Worm (Caenorhabditis elegans) whole organism, L4 larva: ENCODE measurements around the gene cut-5.
A peak's percentile ranks its signal among the peaks of the same experiment; 100 is the strongest.

Experiments used
- D1046.2 ChIP-seq: fragments of 200-800 bp; sonication (Bioruptor generic); IDR thresholded peaks from 2 replicates; pipeline ENCODE4 v1.3.6; 2022; ENCODE audit warnings: missing genetic modification characterization, missing compliant biosample characterization
- F26F4.8 ChIP-seq: fragments of 200-800 bp; sonication (Bioruptor generic); conservative IDR thresholded peaks from 2 replicates; pipeline ENCODE4 v1.3.6; 2022; ENCODE audit warnings: missing genetic modification characterization, missing compliant biosample characterization
- F49E8.2 ChIP-seq: sonication (generic microtip); optimal IDR thresholded peaks from 2 replicates; lab custom pipeline; 2016; ENCODE audit warnings: missing compliant biosample characterization, mild to moderate bottlenecking, missing genetic modification characterization, borderline replicate concordance
- T26A8.4 ChIP-seq: fragments of 200-800 bp; sonication (Bioruptor generic); IDR thresholded peaks from 2 replicates; pipeline ENCODE4 v1.3.6; 2022; ENCODE audit warnings: missing genetic modification characterization, missing compliant biosample characterization
- Y105C5A.15 ChIP-seq: fragments of 200-800 bp; sonication (Bioruptor generic); IDR thresholded peaks from 2 replicates; pipeline ENCODE4 v1.3.6; 2022; ENCODE audit warnings: missing genetic modification characterization, missing compliant biosample characterization
- Y5F2A.4 ChIP-seq: fragments of 200-800 bp; sonication (Bioruptor generic); optimal IDR thresholded peaks from 2 replicates; lab custom pipeline; 2018; ENCODE audit warnings: mild to moderate bottlenecking, missing genetic modification characterization, missing compliant biosample characterization
- Y75B8A.6 ChIP-seq: fragments of 200-800 bp; sonication (Bioruptor generic); IDR thresholded peaks from 2 replicates; pipeline ENCODE4 v1.3.6; 2022; ENCODE audit warnings: missing genetic modification reagents, missing genetic modification characterization, missing compliant biosample characterization
- ZK546.5 ChIP-seq, 2 experiments: sonication (generic microtip); optimal IDR thresholded peaks; 2 replicates each; lab custom pipeline; 2017; ENCODE audit warnings: missing biosample characterization in 2 of 2, missing genetic modification characterization in 2 of 2
- aha-1 ChIP-seq: fragments of 150-350 bp; peaks from one replicate; lab custom pipeline; 2014; ENCODE audit warnings: missing biosample characterization, missing genetic modification characterization
- ama-1 ChIP-seq: fragments of 150-350 bp; optimal IDR thresholded peaks from 2 replicates; lab custom pipeline; 2014; ENCODE audit warnings: inconsistent platforms, mixed read lengths
- ceh-28 ChIP-seq: fragments of 150-350 bp; optimal IDR thresholded peaks from 2 replicates; lab custom pipeline; 2014; ENCODE audit warnings: missing biosample characterization, missing genetic modification reagents, missing genetic modification characterization
- ceh-62 ChIP-seq: sonication (generic microtip); optimal IDR thresholded peaks from 2 replicates; lab custom pipeline; 2017; ENCODE audit warnings: missing biosample characterization, missing genetic modification characterization
- ces-1 ChIP-seq: fragments of 150-350 bp; sonication (generic microtip); optimal IDR thresholded peaks from 4 replicates; lab custom pipeline; 2014; ENCODE audit warnings: missing biosample characterization, missing genetic modification reagents, missing genetic modification characterization
- ctbp-1 ChIP-seq: fragments of 200-800 bp; sonication (Bioruptor generic); IDR thresholded peaks from 2 replicates; pipeline ENCODE4 v1.3.6; 2022; ENCODE audit warnings: missing genetic modification reagents, missing genetic modification characterization, missing compliant biosample characterization
- daf-16 ChIP-seq, 3 experiments: sonication (generic microtip); optimal IDR thresholded peaks; 2 replicates each; lab custom pipeline; 2016 to 2017; ENCODE audit warnings: missing genetic modification characterization in 3 of 3, missing genetic modification reagents in 3 of 3, mild to moderate bottlenecking in 2 of 3, missing compliant biosample characterization in 2 of 3, missing biosample characterization in 1 of 3, moderate library complexity in 1 of 3
- daf-19 ChIP-seq: fragments of 200-800 bp; sonication (Bioruptor generic); conservative IDR thresholded peaks from 2 replicates; pipeline ENCODE4 v1.3.6; 2022; ENCODE audit warnings: missing genetic modification characterization, missing compliant biosample characterization
- dmd-6 ChIP-seq: fragments of 200-800 bp; sonication (Bioruptor generic); IDR thresholded peaks from 2 replicates; pipeline ENCODE4 v1.3.6; 2022; ENCODE audit warnings: missing genetic modification reagents, missing genetic modification characterization, missing compliant biosample characterization
- dpl-1 ChIP-seq: fragments of 150-350 bp; optimal IDR thresholded peaks from 2 replicates; lab custom pipeline; 2014; ENCODE audit warnings: missing biosample characterization, missing genetic modification reagents, missing genetic modification characterization
- dve-1 ChIP-seq: sonication (generic microtip); optimal IDR thresholded peaks from 2 replicates; lab custom pipeline; 2017; ENCODE audit warnings: antibody characterized with exemption, mild to moderate bottlenecking, missing genetic modification characterization, missing compliant biosample characterization; ENCODE audit not compliant: insufficient read depth
- egl-43 ChIP-seq: fragments of 200-800 bp; sonication (Bioruptor generic); IDR thresholded peaks from 2 replicates; pipeline ENCODE4 v1.3.6; 2022; ENCODE audit warnings: missing genetic modification reagents, missing genetic modification characterization, missing compliant biosample characterization
- hlh-30 ChIP-seq: sonication (generic microtip); optimal IDR thresholded peaks from 2 replicates; lab custom pipeline; 2017; ENCODE audit warnings: antibody characterized with exemption, mild to moderate bottlenecking, missing genetic modification characterization, missing compliant biosample characterization; ENCODE audit not compliant: insufficient read depth
- lin-1 ChIP-seq: fragments of 200-800 bp; sonication (Bioruptor generic); IDR thresholded peaks from 2 replicates; pipeline ENCODE4 v1.3.6; 2022; ENCODE audit warnings: missing genetic modification reagents, missing genetic modification characterization, missing compliant biosample characterization
- lin-39 ChIP-seq: fragments of 150-350 bp; optimal IDR thresholded peaks from 2 replicates; lab custom pipeline; 2014; ENCODE audit warnings: missing biosample characterization, missing genetic modification reagents, missing genetic modification characterization
- lsy-2 ChIP-seq, 2 experiments: fragments of 150-350 bp in 1 of 2; sonication (generic microtip) in 1 of 2; optimal IDR thresholded peaks; 2 replicates each; lab custom pipeline; 2014 to 2017; ENCODE audit warnings: missing biosample characterization in 2 of 2, missing genetic modification characterization in 2 of 2
- mxl-2 ChIP-seq: fragments of 200-800 bp; sonication (Bioruptor generic); conservative IDR thresholded peaks from 2 replicates; pipeline ENCODE4 v1.3.6; 2022; ENCODE audit warnings: missing genetic modification reagents, missing genetic modification characterization, missing compliant biosample characterization
- nhr-102 ChIP-seq: sonication (generic microtip); optimal IDR thresholded peaks from 2 replicates; lab custom pipeline; 2016; ENCODE audit warnings: mild to moderate bottlenecking, missing genetic modification characterization, moderate library complexity, missing compliant biosample characterization
- nhr-111 ChIP-seq: fragments of 200-800 bp; sonication (Bioruptor generic); optimal IDR thresholded peaks from 2 replicates; lab custom pipeline; 2018; ENCODE audit warnings: mild to moderate bottlenecking, missing genetic modification characterization, missing compliant biosample characterization
- nhr-237 ChIP-seq: sonication (generic microtip); optimal IDR thresholded peaks from 2 replicates; lab custom pipeline; 2017; ENCODE audit warnings: missing biosample characterization, missing genetic modification characterization
- nhr-25 ChIP-seq: sonication (generic microtip); optimal IDR thresholded peaks from 2 replicates; lab custom pipeline; 2017; ENCODE audit warnings: missing genetic modification characterization, mild to moderate bottlenecking, missing compliant biosample characterization, antibody characterized with exemption, moderate library complexity, borderline replicate concordance; ENCODE audit not compliant: insufficient read depth
- nhr-28 ChIP-seq: fragments of 150-350 bp; optimal IDR thresholded peaks from 2 replicates; lab custom pipeline; 2014; ENCODE audit warnings: missing biosample characterization, missing genetic modification characterization
- nhr-41 ChIP-seq: fragments of 200-800 bp; sonication (Bioruptor generic); IDR thresholded peaks from 2 replicates; pipeline ENCODE4 v1.3.6; 2022; ENCODE audit warnings: missing genetic modification reagents, missing genetic modification characterization, missing compliant biosample characterization
- nhr-48 ChIP-seq: sonication (generic microtip); optimal IDR thresholded peaks from 2 replicates; lab custom pipeline; 2016; ENCODE audit warnings: mild to moderate bottlenecking, missing genetic modification characterization, missing compliant biosample characterization
- nhr-6 ChIP-seq: fragments of 150-350 bp; optimal IDR thresholded peaks from 2 replicates; lab custom pipeline; 2014; ENCODE audit warnings: missing biosample characterization, missing genetic modification characterization
- nhr-76 ChIP-seq: fragments of 150-350 bp; optimal IDR thresholded peaks from 2 replicates; lab custom pipeline; 2014; ENCODE audit warnings: missing biosample characterization, missing genetic modification characterization
- php-3 ChIP-seq: fragments of 200-800 bp; sonication (Bioruptor generic); IDR thresholded peaks from 2 replicates; pipeline ENCODE4 v1.3.6; 2022; ENCODE audit warnings: missing genetic modification reagents, missing genetic modification characterization, missing compliant biosample characterization
- rbr-2 ChIP-seq: sonication (generic microtip); optimal IDR thresholded peaks from 2 replicates; lab custom pipeline; 2016; ENCODE audit warnings: missing genotype, missing genetic modification characterization, missing compliant biosample characterization
- saeg-2 ChIP-seq: fragments of 200-800 bp; sonication (Bioruptor generic); IDR thresholded peaks from 2 replicates; pipeline ENCODE4 v1.3.6; 2022; ENCODE audit warnings: missing genetic modification reagents, missing genetic modification characterization, missing compliant biosample characterization
- set-16 ChIP-seq: fragments of 200-800 bp; sonication (Bioruptor generic); IDR thresholded peaks from 2 replicates; pipeline ENCODE4 v1.3.6; 2022; ENCODE audit warnings: missing genetic modification reagents, missing genetic modification characterization, missing compliant biosample characterization
- snpc-4 ChIP-seq: fragments of 150-350 bp; optimal IDR thresholded peaks from 2 replicates; lab custom pipeline; 2014; ENCODE audit warnings: missing biosample characterization, missing genetic modification characterization
- tra-1 ChIP-seq: fragments of 200-800 bp; sonication (Bioruptor generic); IDR thresholded peaks from 2 replicates; pipeline ENCODE4 v1.3.6; 2022; ENCODE audit warnings: missing genetic modification reagents, missing genetic modification characterization, missing compliant biosample characterization
- zfp-2 ChIP-seq: sonication (generic microtip); optimal IDR thresholded peaks from 2 replicates; lab custom pipeline; 2016; ENCODE audit warnings: mild to moderate bottlenecking, missing genetic modification characterization, missing compliant biosample characterization
- zfp-3 ChIP-seq: fragments of 200-800 bp; sonication (Bioruptor generic); conservative IDR thresholded peaks from 2 replicates; pipeline ENCODE4 v1.3.6; 2022; ENCODE audit warnings: missing genetic modification reagents, missing genetic modification characterization, missing compliant biosample characterization
- zip-2 ChIP-seq: fragments of 150-350 bp; optimal IDR thresholded peaks from 2 replicates; lab custom pipeline; 2014; ENCODE audit warnings: missing biosample characterization, missing genetic modification characterization
- ztf-7 ChIP-seq: fragments of 150-350 bp; optimal IDR thresholded peaks from 2 replicates; lab custom pipeline; 2014; ENCODE audit warnings: missing biosample characterization, missing genetic modification characterization

Gene cut-5

DNA sequence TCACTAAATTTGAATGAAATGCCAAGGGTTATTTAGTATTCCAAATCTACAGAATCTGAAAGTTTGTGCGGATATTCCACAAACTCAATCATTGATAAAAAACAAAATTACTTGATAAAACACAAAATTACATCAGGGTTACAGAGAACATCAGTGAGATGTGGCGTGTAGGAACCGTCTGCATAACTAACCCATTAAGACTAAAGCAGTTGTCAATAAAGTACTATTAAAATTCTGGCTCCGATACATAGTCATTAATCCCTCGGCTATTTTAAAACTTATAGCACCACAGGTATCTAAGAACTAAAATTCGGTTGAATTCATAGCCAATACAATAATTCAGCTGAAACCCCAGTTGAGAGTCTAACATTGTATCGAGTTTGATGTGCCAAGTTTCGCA is 761 bp upstream of the cut-5 start (continued):
- TF ChIP-seq daf-16 (GFP tag; optimal IDR thresholded peaks at IDR 0.05; lab: Kevin White, UChicago) = no peak
- TF ChIP-seq daf-16 (tag; optimal IDR thresholded peaks at IDR 0.05; lab: Kevin White, UChicago) = peak; percentile 19
- no peak for TF ChIP-seq nhr-6 (tag; lab: Kevin White, UChicago)
- TF ChIP-seq saeg-2 = no peak
- TF ChIP-seq nhr-76 (tag; lab: Kevin White, UChicago) = no peak
- TF ChIP-seq ceh-28 (tag; lab: Kevin White, UChicago) = no peak
- no peak for TF ChIP-seq nhr-237 (tag; lab: Kevin White, UChicago)
- TF ChIP-seq zfp-2 = no peak
- no peak for TF ChIP-seq lin-1 (GFP tag; lab: Robert Waterston, UW)
- no peak for TF ChIP-seq daf-19 (GFP tag; lab: Robert Waterston, UW)
- no peak for TF ChIP-seq nhr-111 (GFP tag; lab: Kevin White, UChicago)
- TF ChIP-seq rbr-2 (tag; lab: Kevin White, UChicago) = no peak

DNA sequence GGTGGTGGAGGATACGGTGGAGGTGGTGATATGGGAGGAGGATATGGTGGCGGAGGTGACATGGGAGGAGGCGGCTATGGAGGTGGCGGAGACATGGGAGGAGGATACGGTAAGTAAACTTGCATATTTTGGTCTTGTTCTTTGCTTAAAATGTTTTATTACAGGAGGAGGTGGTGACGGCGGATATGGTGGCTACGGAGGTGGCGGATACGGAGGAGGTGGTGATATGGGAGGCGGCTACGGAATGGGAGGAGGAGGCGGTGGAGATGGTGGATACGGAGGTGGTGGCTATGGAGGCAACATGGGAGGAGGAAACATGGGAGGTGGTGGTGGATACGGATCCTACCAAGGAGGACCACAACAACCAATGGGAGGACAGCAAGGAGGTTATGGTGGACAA is 1.4 kb downstream of the cut-5 start:
- TF ChIP-seq F26F4.8 (GFP tag; lab: Robert Waterston, UW) (0 out of 2 replicates have a peak, but pooled peaks have one; percentile 53), Y5F2A.4 (no peak), Y75B8A.6 (GFP tag; lab: Robert Waterston, UW) (no peak), egl-43 (GFP tag; lab: Robert Waterston, UW) (peak; percentile 59; the same call in 1 of the 2 replicates), zip-2 (tag; lab: Kevin White, UChicago) (no peak), D1046.2 (GFP tag; lab: Robert Waterston, UW) (no peak), ztf-7 (tag; lab: Kevin White, UChicago) (no peak), aha-1 (tag; lab: Kevin White, UChicago) (peak; percentile 72), set-16 (GFP tag; lab: Robert Waterston, UW) (peak; percentile 66), nhr-41 (GFP tag; lab: Robert Waterston, UW) (no peak), zfp-3 (GFP tag; lab: Robert Waterston, UW) (no peak), ceh-62 (tag; lab: Kevin White, UChicago) (no peak), ama-1 (lab: Kevin White, UChicago) (no peak), zfp-2 (no peak), ces-1 (GFP tag; lab: Kevin White, UChicago) (no peak), lin-39 (tag; lab: Kevin White, UChicago) (no peak)
- TF ChIP-seq, all 104 proteins: peak for 4

DNA sequence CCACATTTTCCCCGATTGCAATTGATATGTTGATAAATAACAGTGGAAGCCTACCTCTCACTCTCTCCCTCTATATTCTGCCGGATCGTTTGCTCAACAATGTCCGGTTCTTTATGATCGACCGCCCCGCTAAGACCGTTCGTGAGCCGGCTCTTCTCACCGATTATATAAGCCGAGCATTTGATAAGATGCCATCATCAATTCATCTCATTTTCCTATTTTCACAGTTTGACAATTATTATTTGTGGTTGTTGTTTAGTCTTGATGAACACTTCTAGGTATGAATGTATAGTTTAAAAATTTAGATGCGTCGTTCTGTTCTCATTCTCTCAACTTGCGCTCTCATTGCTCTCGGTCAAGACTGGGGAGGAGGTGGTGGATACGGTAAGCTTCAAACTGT is 1.9 kb downstream of the cut-5 start, which contains the start of gene idpa-3:
Gene idpa-3, plus strand, starts transcription at position 301 of the 400 bp plus-strand sequence.
- TF ChIP-seq T26A8.4 (GFP tag; lab: Robert Waterston, UW) = no peak
- TF ChIP-seq nhr-25 (tag; lab: Kevin White, UChicago) = no peak
- TF ChIP-seq nhr-28 (tag; lab: Kevin White, UChicago) = no peak
- TF ChIP-seq F49E8.2 (tag; lab: Kevin White, UChicago) = no peak

DNA sequence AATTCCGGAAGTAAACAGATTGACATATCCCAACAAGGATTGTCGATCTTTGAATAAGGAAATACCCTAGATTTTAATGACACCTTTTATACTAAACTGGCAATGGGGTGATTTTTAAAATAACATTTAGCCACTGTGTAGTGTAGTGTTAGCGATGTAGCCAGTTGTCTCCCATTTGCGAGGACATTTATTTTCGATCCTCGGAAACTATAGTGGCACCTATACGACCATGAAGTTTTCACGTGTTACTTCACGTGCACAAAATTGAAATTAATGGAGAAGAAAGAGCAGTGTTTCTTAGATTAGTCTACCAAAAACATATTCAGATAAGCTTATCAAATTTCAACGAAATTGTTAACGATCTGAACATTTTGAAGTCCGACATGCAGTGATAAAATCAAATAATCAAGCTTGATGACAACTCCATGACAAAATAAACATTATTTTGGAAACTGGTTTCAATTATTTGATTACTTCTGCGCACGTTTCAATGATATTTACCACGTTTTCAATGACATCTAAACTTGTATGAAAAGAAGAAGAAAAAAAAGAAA is 4.6 kb downstream of the cut-5 start, which contains the start of gene R07E3.4:
Gene R07E3.4, minus strand, starts transcription at position 51 of the 554 bp plus-strand sequence.
- TF ChIP-seq lin-1 (GFP tag; lab: Robert Waterston, UW) (peak; percentile 47; the same call in 1 of the 2 replicates), snpc-4 (no peak), ctbp-1 (no peak), tra-1 (GFP tag; lab: Robert Waterston, UW) (peak; percentile 49; the same call in 1 of the 2 replicates), Y105C5A.15 (GFP tag; lab: Robert Waterston, UW) (no peak), daf-16 (GFP tag; optimal IDR thresholded peaks at IDR 0.05; lab: Kevin White, UChicago) (peak in 1 of 2 experiments; percentile 14), daf-16 (tag; optimal IDR thresholded peaks at IDR 0.05; lab: Kevin White, UChicago) (peak; percentile 93), egl-43 (GFP tag; lab: Robert Waterston, UW) (no peak), ZK546.5 (tag; optimal IDR thresholded peaks at IDR 0.05; lab: Kevin White, UChicago) (no peak), php-3 (0 out of 2 replicates have a peak, but pooled peaks have one; percentile 55), dpl-1 (GFP tag; lab: Kevin White, UChicago) (no peak), mxl-2 (peak; percentile 98), lsy-2 (tag; optimal IDR thresholded peaks at IDR 0.05; lab: Kevin White, UChicago) (peak in 1 of 2 experiments; percentile 9), nhr-102 (no peak), zfp-3 (GFP tag; lab: Robert Waterston, UW) (no peak), nhr-48 (tag; lab: Kevin White, UChicago) (peak; percentile 55), hlh-30 (tag; lab: Kevin White, UChicago) (peak; percentile 1), F26F4.8 (GFP tag; lab: Robert Waterston, UW) (no peak), Y5F2A.4 (no peak), dmd-6 (GFP tag; lab: Robert Waterston, UW) (peak; percentile 79), dve-1 (peak; percentile 62)
